Fruit fly (Drosophila melanogaster) whole organism, embryonic: ENCODE measurements around the gene CG3587.

Source experiments
- ATbp ChIP-seq: fragments of 200-800 bp; sonication (Bioruptor generic); optimal IDR thresholded peaks from 2 replicates; lab custom pipeline; 2017; ENCODE audit warnings: missing biosample characterization, mild to moderate bottlenecking, missing genetic modification characterization, missing genetic modification reagents
- Adf1 ChIP-seq: fragments of 200-800 bp; sonication (Bioruptor generic); IDR thresholded peaks from 2 replicates; pipeline ENCODE4 v1.3.6; 2022; ENCODE audit warnings: missing biosample characterization, missing genetic modification characterization
- Atf6 ChIP-seq: fragments of 200-800 bp; sonication (Bioruptor generic); IDR thresholded peaks from 2 replicates; pipeline ENCODE4 v1.3.6; 2022; ENCODE audit warnings: missing biosample characterization, missing genetic modification characterization
- CG10147 ChIP-seq: fragments of 200-800 bp; sonication (Bioruptor generic); optimal IDR thresholded peaks from 2 replicates; lab custom pipeline; 2019; ENCODE audit warnings: missing biosample characterization, mild to moderate bottlenecking, missing genetic modification characterization, moderate library complexity
- CG12236 ChIP-seq: fragments of 200-800 bp; sonication (Bioruptor generic); optimal IDR thresholded peaks from 2 replicates; lab custom pipeline; 2016; ENCODE audit warnings: missing biosample characterization, missing genetic modification characterization
- CG12942 ChIP-seq: fragments of 200-800 bp; sonication (Bioruptor generic); optimal IDR thresholded peaks from 3 replicates; lab custom pipeline; 2016; ENCODE audit warnings: missing biosample characterization, missing genetic modification characterization
- CG14667 ChIP-seq: fragments of 200-800 bp; sonication (Bioruptor generic); IDR thresholded peaks from 2 replicates; pipeline ENCODE4 v1.3.6; 2022; ENCODE audit warnings: missing biosample characterization, missing genetic modification characterization
- CG15479 ChIP-seq: fragments of 200-800 bp; sonication (Bioruptor generic); optimal IDR thresholded peaks from 3 replicates; lab custom pipeline; 2019; ENCODE audit warnings: missing biosample characterization, mild to moderate bottlenecking, missing genetic modification characterization, moderate library complexity
- CG17385 ChIP-seq: fragments of 200-800 bp; sonication (Bioruptor generic); optimal IDR thresholded peaks from 3 replicates; lab custom pipeline; 2018; ENCODE audit warnings: missing biosample characterization, mild to moderate bottlenecking, missing genetic modification characterization
- CG2199 ChIP-seq: fragments of 200-800 bp; sonication (Bioruptor generic); IDR thresholded peaks from 3 replicates; pipeline ENCODE4 v1.3.6; 2022; ENCODE audit warnings: missing biosample characterization, missing genetic modification characterization
- CG3163 ChIP-seq: fragments of 200-800 bp; sonication (Bioruptor generic); optimal IDR thresholded peaks from 3 replicates; lab custom pipeline; 2016; ENCODE audit warnings: missing biosample characterization, missing genetic modification characterization
- CG5953 ChIP-seq: fragments of 200-800 bp; sonication (Bioruptor generic); IDR thresholded peaks from 2 replicates; pipeline ENCODE4 v1.3.6; 2022; ENCODE audit warnings: missing biosample characterization, missing genetic modification characterization
- CG7271 ChIP-seq: fragments of 200-800 bp; sonication (Bioruptor generic); optimal IDR thresholded peaks from 2 replicates; lab custom pipeline; 2018; ENCODE audit warnings: missing biosample characterization, mild to moderate bottlenecking, missing genetic modification characterization, moderate library complexity
- CG7372 ChIP-seq: fragments of 200-800 bp; sonication (Bioruptor generic); IDR thresholded peaks from 2 replicates; pipeline ENCODE4 v1.3.6; 2022; ENCODE audit warnings: missing biosample characterization, missing genetic modification characterization
- CG7556 ChIP-seq: fragments of 200-800 bp; sonication (Bioruptor generic); optimal IDR thresholded peaks from 2 replicates; lab custom pipeline; 2017; ENCODE audit warnings: missing biosample characterization, mild to moderate bottlenecking, missing genetic modification characterization
- CG7745 ChIP-seq: fragments of 200-800 bp; sonication (Bioruptor generic); optimal IDR thresholded peaks from 2 replicates; lab custom pipeline; 2018; ENCODE audit warnings: missing biosample characterization, mild to moderate bottlenecking, missing genetic modification characterization, moderate library complexity
- CG8388 ChIP-seq: fragments of 200-800 bp; sonication (Bioruptor generic); optimal IDR thresholded peaks from 2 replicates; lab custom pipeline; 2019; ENCODE audit warnings: missing biosample characterization, mild to moderate bottlenecking, missing genetic modification characterization, moderate library complexity
- CG9215 ChIP-seq: fragments of 200-800 bp; sonication (Bioruptor generic); IDR thresholded peaks from 2 replicates; pipeline ENCODE4 v1.3.6; 2022; ENCODE audit warnings: missing biosample characterization, missing genetic modification characterization
- CG9876 ChIP-seq: fragments of 200-800 bp; sonication (Bioruptor generic); optimal IDR thresholded peaks from 2 replicates; lab custom pipeline; 2016; ENCODE audit warnings: missing biosample characterization, missing genetic modification characterization
- CrebB ChIP-seq: fragments of 200-800 bp; sonication (Bioruptor generic); optimal IDR thresholded peaks from 3 replicates; lab custom pipeline; 2018; ENCODE audit warnings: missing biosample characterization, mild to moderate bottlenecking, missing genetic modification characterization
- Deaf1 ChIP-seq: fragments of 200-800 bp; optimal IDR thresholded peaks from 3 replicates; lab custom pipeline; 2019; ENCODE audit warnings: missing biosample characterization, mild to moderate bottlenecking, missing genetic modification characterization, moderate library complexity
- Drgx ChIP-seq: fragments of 200-800 bp; sonication (Bioruptor generic); IDR thresholded peaks from 2 replicates; pipeline ENCODE4 v1.3.6; 2022; ENCODE audit warnings: missing biosample characterization, missing genetic modification characterization
- Eip74EF ChIP-seq, 2 experiments: fragments of 200-800 bp in 1 of 2; fragments of >200 bp in 1 of 2; sonication (Bioruptor generic) in 1 of 2; optimal IDR thresholded peaks; 2 replicates each; lab custom pipeline; 2017 to 2019; ENCODE audit warnings: missing biosample characterization in 2 of 2, missing genetic modification characterization in 2 of 2, mild to moderate bottlenecking in 1 of 2, moderate library complexity in 1 of 2
- Hr3 ChIP-seq: fragments of 200-800 bp; sonication (Bioruptor generic); optimal IDR thresholded peaks from 3 replicates; lab custom pipeline; 2016; ENCODE audit warnings: missing biosample characterization, missing genetic modification characterization
- Lhr ChIP-seq: fragments of 200-800 bp; sonication (Bioruptor generic); optimal IDR thresholded peaks from 3 replicates; lab custom pipeline; 2017; ENCODE audit warnings: mild to moderate bottlenecking, missing biosample characterization, missing genetic modification reagents, missing genetic modification characterization
- Lpt ChIP-seq: fragments of >200 bp; optimal IDR thresholded peaks from 2 replicates; lab custom pipeline; 2018; ENCODE audit warnings: missing biosample characterization, missing genetic modification characterization
- NFAT ChIP-seq: fragments of 200-800 bp; sonication (Bioruptor generic); IDR thresholded peaks from 2 replicates; pipeline ENCODE4 v1.3.6; 2022; ENCODE audit warnings: missing biosample characterization, missing genetic modification characterization
- Neu2 ChIP-seq: fragments of 200-800 bp; sonication (Bioruptor generic); optimal IDR thresholded peaks from 3 replicates; lab custom pipeline; 2016; ENCODE audit warnings: missing biosample characterization, missing genetic modification characterization, borderline replicate concordance
- Xbp1 ChIP-seq: fragments of 200-800 bp; sonication (Bioruptor generic); optimal IDR thresholded peaks from 3 replicates; lab custom pipeline; 2016; ENCODE audit warnings: missing biosample characterization, mild to moderate bottlenecking, missing genetic modification characterization
- bcd ChIP-seq: fragments of 200-800 bp; sonication (Bioruptor generic); optimal IDR thresholded peaks from 2 replicates; lab custom pipeline; 2017; ENCODE audit warnings: missing biosample characterization, mild to moderate bottlenecking, missing genetic modification characterization
- bsh ChIP-seq, 2 experiments: fragments of 200-800 bp; sonication (Bioruptor generic); optimal IDR thresholded peaks; 2 replicates each; lab custom pipeline; 2017 to 2018; ENCODE audit warnings: mild to moderate bottlenecking in 2 of 2, missing biosample characterization in 2 of 2, missing genetic modification characterization in 2 of 2, moderate library complexity in 1 of 2
- caup ChIP-seq: fragments of 200-800 bp; sonication (Bioruptor generic); optimal IDR thresholded peaks from 3 replicates; lab custom pipeline; 2017; ENCODE audit warnings: missing biosample characterization, mild to moderate bottlenecking, missing genetic modification characterization, moderate library complexity; ENCODE audit not compliant: severe bottlenecking
- chinmo ChIP-seq: fragments of 200-800 bp; sonication (Bioruptor generic); IDR thresholded peaks from 4 replicates; pipeline ENCODE4 v1.3.6; 2022; ENCODE audit warnings: missing biosample characterization, missing genetic modification characterization; ENCODE audit not compliant: partially characterized antibody
- croc ChIP-seq: fragments of 200-800 bp; sonication (Bioruptor generic); conservative IDR thresholded peaks from 3 replicates; pipeline ENCODE4 v1.3.6; 2022; ENCODE audit warnings: missing biosample characterization, missing genetic modification characterization
- crol ChIP-seq: fragments of 200-800 bp; sonication (Bioruptor generic); IDR thresholded peaks from 2 replicates; pipeline ENCODE4 v1.3.6; 2022; ENCODE audit warnings: missing biosample characterization, missing genetic modification characterization
- fru ChIP-seq: fragments of >200 bp; optimal IDR thresholded peaks from 2 replicates; lab custom pipeline; 2017
- ftz-f1 ChIP-seq: fragments of 200-800 bp; sonication (Bioruptor generic); optimal IDR thresholded peaks from 2 replicates; lab custom pipeline; 2016; ENCODE audit warnings: missing biosample characterization, missing genetic modification characterization
- gsb-n ChIP-seq: fragments of 200-800 bp; sonication (Bioruptor generic); optimal IDR thresholded peaks from 3 replicates; lab custom pipeline; 2018; ENCODE audit warnings: missing biosample characterization, mild to moderate bottlenecking, missing genetic modification characterization
- hkb ChIP-seq, 2 experiments: fragments of 200-800 bp in 1 of 2; fragments of >200 bp in 1 of 2; sonication (Bioruptor generic) in 1 of 2; IDR thresholded peaks in 1 of 2; optimal IDR thresholded peaks in 1 of 2; 2 replicates each; pipeline versions ENCODE4 v1.3.6 to Lab custom; 2017 to 2022; ENCODE audit warnings: missing biosample characterization in 1 of 2, missing genetic modification characterization in 1 of 2
- kni ChIP-seq: fragments of 200-800 bp; sonication (Bioruptor generic); optimal IDR thresholded peaks from 3 replicates; lab custom pipeline; 2017; ENCODE audit warnings: mild to moderate bottlenecking, missing biosample characterization, missing genetic modification reagents, missing genetic modification characterization
- lilli ChIP-seq: fragments of 200-800 bp; sonication (Bioruptor generic); optimal IDR thresholded peaks from 3 replicates; lab custom pipeline; 2016; ENCODE audit warnings: missing biosample characterization, missing genetic modification characterization
- luna ChIP-seq: fragments of 200-800 bp; sonication (Bioruptor generic); optimal IDR thresholded peaks from 2 replicates; lab custom pipeline; 2016; ENCODE audit warnings: missing biosample characterization, missing genetic modification characterization
- nom ChIP-seq: fragments of 200-800 bp; sonication (Bioruptor generic); optimal IDR thresholded peaks from 2 replicates; lab custom pipeline; 2017; ENCODE audit warnings: missing biosample characterization, missing genetic modification characterization, mild to moderate bottlenecking, moderate library complexity, missing genetic modification reagents
- sd ChIP-seq: fragments of 200-800 bp; sonication (Bioruptor generic); optimal IDR thresholded peaks from 3 replicates; lab custom pipeline; 2018; ENCODE audit warnings: missing biosample characterization, mild to moderate bottlenecking, missing genetic modification characterization, moderate library complexity
- sqz ChIP-seq: fragments of 200-800 bp; sonication (Bioruptor generic); optimal IDR thresholded peaks from 3 replicates; lab custom pipeline; 2018; ENCODE audit warnings: missing biosample characterization, mild to moderate bottlenecking, missing genetic modification characterization
- sug ChIP-seq: fragments of 200-800 bp; optimal IDR thresholded peaks from 2 replicates; lab custom pipeline; 2019; ENCODE audit warnings: missing biosample characterization, mild to moderate bottlenecking, missing genetic modification characterization, moderate library complexity
- tx ChIP-seq: fragments of 200-800 bp; sonication (Bioruptor generic); optimal IDR thresholded peaks from 2 replicates; lab custom pipeline; 2016; ENCODE audit warnings: missing biosample characterization, missing genetic modification characterization
- vvl ChIP-seq: fragments of 200-800 bp; sonication (Bioruptor generic); IDR thresholded peaks from 2 replicates; pipeline ENCODE4 v1.3.6; 2022; ENCODE audit warnings: missing biosample characterization, missing genetic modification characterization
- wor ChIP-seq: fragments of 200-800 bp; sonication (Bioruptor generic); IDR thresholded peaks from 2 replicates; pipeline ENCODE4 v1.3.6; 2022; ENCODE audit warnings: missing biosample characterization, missing genetic modification characterization

The CG3587 gene

DNA sequence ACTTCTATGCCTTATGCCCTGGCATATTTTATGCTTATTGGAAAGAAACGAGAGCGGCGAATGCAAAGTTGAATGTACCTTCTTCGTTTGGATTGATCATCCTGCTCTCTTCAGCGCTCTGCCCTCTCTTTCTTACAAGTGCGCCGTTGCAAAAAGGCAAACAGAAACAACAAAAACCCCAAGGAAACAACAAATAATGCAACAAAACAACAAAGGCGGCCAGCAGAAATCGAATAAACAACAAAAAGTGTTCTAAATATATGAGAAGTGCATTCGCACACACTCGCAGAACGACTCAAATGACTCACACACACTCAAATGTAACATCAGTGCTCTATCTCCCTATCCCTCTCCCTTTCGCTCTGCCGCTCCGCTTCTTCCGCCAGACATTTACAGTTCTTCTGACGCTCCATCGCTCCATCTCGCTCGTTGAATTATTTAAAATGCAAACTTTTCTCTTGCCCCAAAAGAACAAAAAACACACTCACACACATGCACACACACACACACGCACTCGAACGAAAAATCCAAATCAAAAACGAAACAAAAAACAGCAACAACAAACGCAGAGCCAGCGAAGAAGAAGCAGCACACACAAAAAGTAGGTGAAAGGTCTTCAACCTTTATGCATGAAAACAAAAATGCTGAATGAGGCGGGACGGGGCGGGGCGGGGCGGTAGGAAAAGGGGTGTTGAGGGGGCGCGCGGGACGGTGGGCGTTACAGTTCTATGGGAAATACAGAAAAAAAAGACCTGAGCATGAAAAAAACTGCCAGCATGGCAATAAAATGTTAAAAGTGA, 26.1 kb downstream of the CG3587 start (continued):
- TF ChIP-seq CG7745 (tag; lab: Kevin White, UChicago) = no peak
- no peak for TF ChIP-seq CG7556
- peak; percentile 62 for TF ChIP-seq Drgx (GFP tag; lab: Robert Waterston, UW)
- no peak for TF ChIP-seq CG7372 (GFP tag; lab: Robert Waterston, UW)
- TF ChIP-seq chinmo (GFP tag; lab: Robert Waterston, UW) = peak; percentile 70; the same call in 1 of the 4 replicates
- TF ChIP-seq bsh (GFP tag; optimal IDR thresholded peaks at IDR 0.05; lab: Kevin White, UChicago) = peak in 1 of 2 experiments; percentile 52
- no peak for TF ChIP-seq bcd (GFP tag; lab: Kevin White, UChicago)
- no peak for TF ChIP-seq ftz-f1
- no peak for TF ChIP-seq CG9215 (GFP tag; lab: Robert Waterston, UW)
- TF ChIP-seq CG8388 = no peak
- peak; percentile 14 for TF ChIP-seq sug (tag; lab: Kevin White, UChicago)
- no peak for TF ChIP-seq CG15479 (GFP tag; lab: Kevin White, UChicago)
- peak; percentile 98 for TF ChIP-seq crol
- peak; percentile 56 for TF ChIP-seq kni
- TF ChIP-seq Deaf1 (tag; lab: Kevin White, UChicago) = peak; percentile 57
- no peak for TF ChIP-seq CG5953 (GFP tag; lab: Robert Waterston, UW)
- peak; percentile 35 for TF ChIP-seq sd
- peak; percentile 15 for TF ChIP-seq nom (GFP tag; lab: Kevin White, UChicago)
- no peak for TF ChIP-seq CG14667 (GFP tag; lab: Robert Waterston, UW)
- no peak for TF ChIP-seq Atf6 (GFP tag; lab: Robert Waterston, UW)
- no peak for TF ChIP-seq caup (GFP tag; lab: Kevin White, UChicago)
- no peak for TF ChIP-seq luna (GFP tag; lab: Kevin White, UChicago)
- TF ChIP-seq lilli (GFP tag; lab: Kevin White, UChicago) = no peak
- TF ChIP-seq CrebB (tag; lab: Kevin White, UChicago) = no peak
- no peak for TF ChIP-seq tx (GFP tag; lab: Kevin White, UChicago)
- 0 out of 3 replicates have a peak, but pooled peaks have one; percentile 9 for TF ChIP-seq CG2199
- 0 out of 2 replicates have a peak, but pooled peaks have one; percentile 9 for TF ChIP-seq vvl (GFP tag; lab: Robert Waterston, UW)
- TF ChIP-seq CG3163 (GFP tag; lab: Kevin White, UChicago) = no peak
- no peak for TF ChIP-seq Lpt (GFP tag; lab: Kevin White, UChicago)
- TF ChIP-seq CG10147 (GFP tag; lab: Kevin White, UChicago) = no peak
- TF ChIP-seq CG9876 = no peak
- TF ChIP-seq Adf1 (GFP tag; lab: Robert Waterston, UW) = no peak
- TF ChIP-seq Xbp1 = no peak
- TF ChIP-seq hkb (optimal IDR thresholded peaks at IDR 0.05; lab: Kevin White, UChicago) = no peak
- no peak for TF ChIP-seq hkb (GFP tag; IDR thresholded peaks at IDR 0.05; lab: Robert Waterston, UW)
- TF ChIP-seq Lhr (GFP tag; lab: Kevin White, UChicago) = no peak
- no peak for TF ChIP-seq gsb-n (tag; lab: Kevin White, UChicago)
- no peak for TF ChIP-seq ATbp (GFP tag; lab: Kevin White, UChicago)
- TF ChIP-seq Eip74EF (GFP tag; optimal IDR thresholded peaks at IDR 0.05; lab: Kevin White, UChicago) = no peak
- TF ChIP-seq fru (lab: Kevin White, UChicago) = no peak
- TF ChIP-seq croc (GFP tag; lab: Robert Waterston, UW) = no peak
- TF ChIP-seq CG12942 (GFP tag; lab: Kevin White, UChicago) = no peak
- no peak for TF ChIP-seq CG7271 (tag; lab: Kevin White, UChicago)
- peak; percentile 84 for TF ChIP-seq sqz (GFP tag; lab: Kevin White, UChicago)
- no peak for TF ChIP-seq Neu2
- TF ChIP-seq Hr3 (GFP tag; lab: Kevin White, UChicago) = peak; percentile 69
- no peak for TF ChIP-seq wor (GFP tag; lab: Robert Waterston, UW)
- TF ChIP-seq NFAT = no peak
- TF ChIP-seq CG17385 = peak; percentile 86
- no peak for TF ChIP-seq CG12236
